Worm (Caenorhabditis elegans): Measurements from ENCODE around the gene bre-1.

DNA sequence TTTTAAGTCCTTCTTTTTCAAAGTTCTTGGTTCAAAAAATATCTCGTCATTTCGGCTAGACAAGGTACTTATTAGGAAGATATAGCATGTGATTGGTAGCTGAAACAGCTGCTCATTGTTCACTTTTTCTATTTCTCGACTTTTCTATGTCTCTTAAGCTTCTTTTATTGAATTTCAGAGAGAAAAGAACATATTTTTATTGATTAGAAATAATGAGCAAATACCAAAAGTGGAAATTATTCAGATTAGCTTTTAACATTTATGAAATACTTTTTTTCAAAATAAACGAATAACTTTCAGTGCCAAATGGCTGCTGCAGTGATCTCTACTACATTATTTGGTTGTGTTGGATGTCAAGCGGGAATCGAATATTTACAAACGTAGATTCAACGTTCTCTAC is 2.5 kb upstream of the bre-1 start, which contains the start of gene nstp-1:
- TF ChIP-seq hnd-1 (tag; optimal IDR thresholded peaks at IDR 0.05) (no peak), ama-1 (optimal IDR thresholded peaks at IDR 0.05) (no peak)

Measured in whole organism, early embryonic.